Fruit fly (Drosophila melanogaster) whole organism, prepupa: ENCODE data around the gene NitFhit.

Experiments used
- CG11294 ChIP-seq: fragments of 200-800 bp; sonication (Bioruptor generic); IDR thresholded peaks from 2 replicates; pipeline ENCODE4 v1.3.6; 2022; ENCODE audit warnings: missing biosample characterization, missing genetic modification characterization
- CG16779 ChIP-seq: fragments of 200-800 bp; sonication (Bioruptor generic); optimal IDR thresholded peaks from 3 replicates; lab custom pipeline; 2017; ENCODE audit warnings: missing biosample characterization, mild to moderate bottlenecking, missing genetic modification characterization
- CG4318 ChIP-seq: fragments of 200-800 bp; sonication (Bioruptor generic); optimal IDR thresholded peaks from 3 replicates; lab custom pipeline; 2017; ENCODE audit warnings: missing biosample characterization, mild to moderate bottlenecking, missing genetic modification characterization
- Eip75B ChIP-seq: fragments of 200-800 bp; sonication (Bioruptor generic); optimal IDR thresholded peaks from 3 replicates; lab custom pipeline; 2016; ENCODE audit warnings: missing biosample characterization, missing genetic modification characterization
- Hr4 ChIP-seq: fragments of 200-800 bp; sonication (Bioruptor generic); optimal IDR thresholded peaks from 3 replicates; lab custom pipeline; 2016; ENCODE audit warnings: missing biosample characterization, missing genetic modification characterization
- Lpt ChIP-seq: fragments of 200-800 bp; sonication (Bioruptor generic); optimal IDR thresholded peaks from 3 replicates; lab custom pipeline; 2016; ENCODE audit warnings: missing biosample characterization, missing genetic modification characterization
- Met ChIP-seq: fragments of 200-800 bp; sonication (Bioruptor generic); optimal IDR thresholded peaks from 3 replicates; lab custom pipeline; 2016; ENCODE audit warnings: missing biosample characterization, missing genetic modification characterization
- Sox102F ChIP-seq: fragments of 200-800 bp; sonication (Bioruptor generic); optimal IDR thresholded peaks from 2 replicates; lab custom pipeline; 2016; ENCODE audit warnings: missing biosample characterization, mild to moderate bottlenecking, missing genetic modification characterization
- Sox14 ChIP-seq: fragments of 200-800 bp; sonication (Bioruptor generic); optimal IDR thresholded peaks from 3 replicates; lab custom pipeline; 2016; ENCODE audit warnings: missing biosample characterization, missing genetic modification characterization
- achi ChIP-seq: fragments of 200-800 bp; sonication (Bioruptor generic); optimal IDR thresholded peaks from 3 replicates; lab custom pipeline; 2016; ENCODE audit warnings: missing biosample characterization, missing genetic modification characterization
- cyc ChIP-seq: fragments of 200-800 bp; sonication (Bioruptor generic); optimal IDR thresholded peaks from 3 replicates; lab custom pipeline; 2016; ENCODE audit warnings: missing biosample characterization, missing genetic modification characterization
- dac ChIP-seq: fragments of 200-800 bp; sonication (Bioruptor generic); optimal IDR thresholded peaks from 2 replicates; lab custom pipeline; 2017; ENCODE audit warnings: missing biosample characterization, mild to moderate bottlenecking, missing genetic modification characterization
- dsx ChIP-seq: fragments of 200-800 bp; optimal IDR thresholded peaks from 3 replicates; lab custom pipeline; 2019; ENCODE audit warnings: missing biosample characterization, mild to moderate bottlenecking, missing genetic modification characterization, moderate library complexity; ENCODE audit not compliant: poor library complexity, severe bottlenecking
- fkh ChIP-seq: fragments of 200-800 bp; sonication (Bioruptor generic); optimal IDR thresholded peaks from 3 replicates; lab custom pipeline; 2017; ENCODE audit warnings: missing biosample characterization, mild to moderate bottlenecking, missing genetic modification characterization, moderate library complexity

DNA sequence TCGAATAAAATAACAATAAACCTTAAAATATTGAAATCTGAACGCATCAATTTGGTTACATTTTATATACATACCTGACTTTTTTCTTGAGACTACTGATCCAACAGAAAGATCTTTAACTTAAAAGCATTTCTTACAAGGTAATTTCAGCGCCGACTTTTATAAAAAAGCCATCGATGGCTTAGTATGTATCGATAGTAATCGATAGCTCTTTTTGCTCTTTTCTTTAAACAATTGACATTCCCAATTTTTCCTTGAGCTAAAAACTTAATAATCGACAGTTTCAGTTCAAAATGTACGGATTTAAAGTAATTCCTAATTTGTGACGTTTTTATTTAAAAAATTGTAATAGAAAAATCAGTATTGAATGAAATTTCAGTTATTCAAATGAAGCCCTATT lies 29.0 kb upstream of the NitFhit start:
- TF ChIP-seq cyc (GFP tag; lab: Kevin White, UChicago) (no peak), CG16779 (tag; lab: Kevin White, UChicago) (no peak), Eip75B (GFP tag; lab: Kevin White, UChicago) (no peak), Hr4 (no peak), CG11294 (no peak), Lpt (GFP tag; lab: Kevin White, UChicago) (no peak), dsx (peak; percentile 36), Sox102F (GFP tag; lab: Kevin White, UChicago) (no peak), fkh (GFP tag; lab: Kevin White, UChicago) (no peak), dac (GFP tag; lab: Kevin White, UChicago) (no peak), Met (GFP tag; lab: Kevin White, UChicago) (no peak), Sox14 (GFP tag; lab: Kevin White, UChicago) (no peak), achi (GFP tag; lab: Kevin White, UChicago) (peak; percentile 28), CG4318 (GFP tag; lab: Kevin White, UChicago) (no peak)
